Worm (Caenorhabditis elegans) whole organism, L2 larva: ENCODE measurements around the gene M03F8.1.

Experiments
- C34F6.9 ChIP-seq: fragments of 150-350 bp; optimal IDR thresholded peaks from 2 replicates; lab custom pipeline; 2014; ENCODE audit warnings: missing biosample characterization, missing genetic modification characterization
- ama-1 ChIP-seq: fragments of 150-350 bp; optimal IDR thresholded peaks from 2 replicates; lab custom pipeline; 2018; ENCODE audit warnings: inconsistent platforms
- lin-13 ChIP-seq: fragments of 150-350 bp; optimal IDR thresholded peaks from 2 replicates; lab custom pipeline; 2014; ENCODE audit warnings: missing biosample characterization, missing genetic modification reagents, missing genetic modification characterization
- lsy-2 ChIP-seq, 2 experiments: fragments of 150-350 bp in 1 of 2; sonication (generic microtip) in 1 of 2; optimal IDR thresholded peaks; 2 replicates each; lab custom pipeline; 2014 to 2017; ENCODE audit warnings: missing biosample characterization in 2 of 2, missing genetic modification characterization in 2 of 2
- nhr-237 ChIP-seq: fragments of 150-350 bp; optimal IDR thresholded peaks from 2 replicates; lab custom pipeline; 2014; ENCODE audit warnings: missing biosample characterization, missing genetic modification characterization
- unc-39 ChIP-seq: fragments of 150-350 bp; optimal IDR thresholded peaks from 2 replicates; lab custom pipeline; 2014; ENCODE audit warnings: missing biosample characterization, missing genetic modification characterization

ce11 chrV:5943167-5943566 is 8.1 kb upstream of the M03F8.1 start, which contains the start of gene pst-1:
- TF ChIP-seq C34F6.9 (tag; lab: Kevin White, UChicago) (no peak), unc-39 (no peak), lsy-2 (tag; optimal IDR thresholded peaks at IDR 0.05; lab: Kevin White, UChicago) (no peak), nhr-237 (no peak), ama-1 (lab: Kevin White, UChicago) (no peak), lin-13 (GFP tag; lab: Kevin White, UChicago) (no peak)
